Fruit fly (Drosophila melanogaster): ENCODE results near the gene CG13040.

DNA sequence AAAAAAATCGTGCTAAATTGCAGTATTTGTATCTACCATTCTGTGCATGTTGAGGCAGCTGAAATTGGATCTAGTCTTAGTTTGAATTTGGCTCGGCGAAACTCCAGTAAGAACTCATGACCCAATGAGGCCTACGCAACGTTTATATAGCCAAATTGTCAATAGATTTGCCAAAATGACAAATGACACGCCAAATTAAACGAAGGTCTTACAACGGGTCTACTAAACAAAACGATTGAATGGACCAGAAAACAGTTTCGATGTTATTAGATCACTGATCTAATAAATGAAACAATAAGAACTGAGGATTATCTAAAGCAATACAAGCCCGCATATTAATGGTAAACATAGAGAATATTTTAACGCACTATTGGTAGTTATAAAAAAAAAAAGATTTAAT is 5.4 kb downstream of the CG13040 start, which contains the start of gene CG42718:
- TF ChIP-seq CTCF (optimal IDR thresholded peaks at IDR 0.05) (no peak), CG8478 (optimal IDR thresholded peaks at IDR 0.05) (no peak)

Data from S2 (cell line).